Worm (Caenorhabditis elegans) whole organism, L1 larva: ENCODE data around the gene cam-1.

Experiments
- aly-2 ChIP-seq: fragments of 150-350 bp; optimal IDR thresholded peaks from 2 replicates; lab custom pipeline; 2014; ENCODE audit warnings: missing biosample characterization, missing genetic modification characterization
- ama-1 ChIP-seq: fragments of 150-350 bp; optimal IDR thresholded peaks from 2 replicates; lab custom pipeline; 2014
- ceh-82 ChIP-seq, 3 experiments: fragments of 150-350 bp in 1 of 3; sonication (generic microtip) in 2 of 3; optimal IDR thresholded peaks; 2 replicates each; lab custom pipeline; 2014 to 2017; ENCODE audit warnings: missing biosample characterization in 3 of 3, missing genetic modification characterization in 3 of 3
- elt-2 ChIP-seq: sonication (generic microtip); optimal IDR thresholded peaks from 2 replicates; lab custom pipeline; 2016; ENCODE audit warnings: missing genetic modification characterization, mild to moderate bottlenecking, inconsistent platforms, missing compliant biosample characterization, missing genetic modification reagents
- tbx-2 ChIP-seq: sonication (generic microtip); optimal IDR thresholded peaks from 2 replicates; lab custom pipeline; 2016; ENCODE audit warnings: missing genetic modification characterization, missing compliant biosample characterization
- unc-62 ChIP-seq: fragments of 150-350 bp; optimal IDR thresholded peaks from 2 replicates; lab custom pipeline; 2014; ENCODE audit warnings: missing biosample characterization, missing genetic modification reagents, missing genetic modification characterization

ce11 chrII:9281595-9281994, 28.5 kb downstream of the cam-1 start:
- no peak for TF ChIP-seq unc-62
- TF ChIP-seq ama-1, result no peak
- no peak for TF ChIP-seq elt-2 (tag; lab: Kevin White, UChicago)
- TF ChIP-seq aly-2 (tag; lab: Kevin White, UChicago), result no peak
- no peak for TF ChIP-seq tbx-2 (tag; lab: Kevin White, UChicago)
- TF ChIP-seq ceh-82 (tag; optimal IDR thresholded peaks at IDR 0.05; lab: Kevin White, UChicago), result peak in 2 of 3 experiments; percentile 10 to 61
